Fruit fly (Drosophila melanogaster): ENCODE data around the gene RluA-2.

- TF ChIP-seq CG8478 (optimal IDR thresholded peaks at IDR 0.05) = no peak
- no peak for TF ChIP-seq CTCF (optimal IDR thresholded peaks at IDR 0.05)
Observed at dm6 chr2L:10474268-10474678, 2.6 kb upstream of the RluA-2 start, which contains the start of gene RluA-1.

All from S2 (cell line).